Fruit fly (Drosophila melanogaster): Measurements from ENCODE around the gene CG11050.

CG11050 gene

DNA sequence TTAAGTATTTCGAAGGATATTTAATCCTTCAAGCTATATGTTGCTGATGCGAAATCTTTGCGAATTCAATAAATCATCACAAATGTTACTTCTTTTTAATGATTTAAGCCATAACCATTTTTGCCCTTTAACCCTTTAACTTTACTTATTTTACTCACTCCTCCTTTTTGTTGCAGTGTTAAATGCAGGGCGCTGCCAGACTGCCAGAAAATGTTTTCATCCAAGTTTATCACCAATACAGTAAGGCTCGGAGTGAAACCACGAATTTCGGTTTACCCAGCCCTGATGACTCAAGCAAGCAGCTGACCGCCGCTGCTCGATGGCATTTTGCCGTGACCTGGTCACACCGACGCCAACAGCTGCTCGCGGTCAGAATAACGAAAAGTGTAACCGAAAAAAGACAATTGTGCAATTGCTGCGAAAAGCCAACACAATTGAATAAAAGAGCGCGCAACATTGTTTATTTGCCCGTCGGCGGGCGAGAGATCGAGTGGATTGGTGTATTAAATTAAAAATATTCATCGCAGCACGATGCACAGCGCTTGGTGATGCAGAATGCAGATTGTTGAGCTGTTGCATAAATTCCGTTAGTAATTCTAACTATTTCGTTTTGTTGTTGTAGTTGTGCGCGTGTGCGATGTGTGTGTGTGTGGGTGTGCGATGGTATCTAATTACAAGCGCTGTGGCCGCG lies at the start of gene CG11050 (continued):
- TF ChIP-seq chinmo (GFP tag; IDR thresholded peaks at IDR 0.05; ENCODE audit: partially characterized antibody), result peak; percentile 73; the same call in 1 of the 4 replicates
- peak; percentile 30 for TF ChIP-seq ab (GFP tag; optimal IDR thresholded peaks at IDR 0.05)
- TF ChIP-seq insv (GFP tag; optimal IDR thresholded peaks at IDR 0.05), result peak in 1 of 2 experiments; percentile 37
- TF ChIP-seq CG3995 (GFP tag; optimal IDR thresholded peaks at IDR 0.05), result peak; percentile 21
- peak; percentile 92 for TF ChIP-seq zen (tag; optimal IDR thresholded peaks at IDR 0.05)
- peak; percentile 71 for TF ChIP-seq Blimp-1 (GFP tag; optimal IDR thresholded peaks at IDR 0.05)
- TF ChIP-seq bbx (GFP tag; IDR thresholded peaks at IDR 0.05; ENCODE audit: partially characterized antibody), result peak; percentile 63; the same call in 1 of the 2 replicates
- TF ChIP-seq CrebB (tag; optimal IDR thresholded peaks at IDR 0.05), result peak; percentile 64
- no peak for TF ChIP-seq ap (GFP tag; IDR thresholded peaks at IDR 0.05)
- TF ChIP-seq bsh (GFP tag; optimal IDR thresholded peaks at IDR 0.05), result peak; percentile 0 to 75
- peak; percentile 59 for TF ChIP-seq crc (GFP tag; optimal IDR thresholded peaks at IDR 0.05)
- peak; percentile 67 for TF ChIP-seq ttk (GFP tag; IDR thresholded peaks at IDR 0.05)
- peak; percentile 54; the same call in 1 of the 2 replicates for TF ChIP-seq Adf1 (GFP tag; IDR thresholded peaks at IDR 0.05)
- no peak for TF ChIP-seq corto (GFP tag; optimal IDR thresholded peaks at IDR 0.05)
- no peak for TF ChIP-seq grn (GFP tag; optimal IDR thresholded peaks at IDR 0.05)
- no peak for TF ChIP-seq pros (GFP tag; optimal IDR thresholded peaks at IDR 0.05)
- peak; percentile 1 for TF ChIP-seq CG6854 (GFP tag; optimal IDR thresholded peaks at IDR 0.05)
- TF ChIP-seq Dek (tag; optimal IDR thresholded peaks at IDR 0.05), result peak; percentile 85
- peak; percentile 79 for TF ChIP-seq CG14441 (GFP tag; IDR thresholded peaks at IDR 0.05)
- TF ChIP-seq Bteb2 (GFP tag; optimal IDR thresholded peaks at IDR 0.05), result peak; percentile 84
- peak; percentile 61 for TF ChIP-seq ATbp (GFP tag; optimal IDR thresholded peaks at IDR 0.05)
- TF ChIP-seq run (tag; optimal IDR thresholded peaks at IDR 0.05), result peak; percentile 33
- peak; percentile 79 for TF ChIP-seq disco-r (GFP tag; optimal IDR thresholded peaks at IDR 0.05)
- no peak for TF ChIP-seq lbe (GFP tag; optimal IDR thresholded peaks at IDR 0.05)
- peak; percentile 74 for TF ChIP-seq emc (GFP tag; optimal IDR thresholded peaks at IDR 0.05)
- TF ChIP-seq Max (GFP tag; optimal IDR thresholded peaks at IDR 0.05), result peak; percentile 83
- no peak for TF ChIP-seq h (optimal IDR thresholded peaks at IDR 0.05)
- TF ChIP-seq kah (GFP tag; optimal IDR thresholded peaks at IDR 0.05), result no peak
- peak; percentile 7 for TF ChIP-seq cato (GFP tag; optimal IDR thresholded peaks at IDR 0.05; ENCODE audit: borderline replicate concordance)
- TF ChIP-seq Nf-YA (GFP tag; IDR thresholded peaks at IDR 0.05), result peak; percentile 44; the same call in 1 of the 2 replicates
- TF ChIP-seq Gug (GFP tag; IDR thresholded peaks at IDR 0.05), result peak; percentile 69; the same call in 3 of the 4 replicates
- TF ChIP-seq jumu (GFP tag; optimal IDR thresholded peaks at IDR 0.05), result peak; percentile 80
- TF ChIP-seq CG8359 (GFP tag; optimal IDR thresholded peaks at IDR 0.05; ENCODE audit: borderline replicate concordance), result no peak
- peak; percentile 67 for TF ChIP-seq da (GFP tag; optimal IDR thresholded peaks at IDR 0.05)
- TF ChIP-seq CG31441 (GFP tag; IDR thresholded peaks at IDR 0.05), result peak; percentile 72
- peak; percentile 60 for TF ChIP-seq CG18011 (GFP tag; optimal IDR thresholded peaks at IDR 0.05)
- TF ChIP-seq Eip74EF (GFP tag; optimal IDR thresholded peaks at IDR 0.05), result peak in 1 of 2 experiments; percentile 65
- TF ChIP-seq CG15011 (GFP tag; optimal IDR thresholded peaks at IDR 0.05), result no peak
- peak; percentile 58 for TF ChIP-seq YL-1 (GFP tag; optimal IDR thresholded peaks at IDR 0.05)
- peak; percentile 73 for TF ChIP-seq CG1647 (GFP tag; optimal IDR thresholded peaks at IDR 0.05)
- TF ChIP-seq Sry-δ (GFP tag; optimal IDR thresholded peaks at IDR 0.05), result peak; percentile 73
- peak; percentile 84 for TF ChIP-seq HLH54F (GFP tag; optimal IDR thresholded peaks at IDR 0.05)
- no peak for TF ChIP-seq CG10431 (GFP tag; optimal IDR thresholded peaks at IDR 0.05)
- TF ChIP-seq Atf6 (GFP tag; IDR thresholded peaks at IDR 0.05), result peak; percentile 82
- TF ChIP-seq D19A (tag; optimal IDR thresholded peaks at IDR 0.05), result peak; percentile 60
- TF ChIP-seq NC2α (GFP tag; optimal IDR thresholded peaks at IDR 0.05), result peak; percentile 56
- peak; percentile 88 for TF ChIP-seq Dad (GFP tag; optimal IDR thresholded peaks at IDR 0.05)
- peak; percentile 43; the same call in 1 of the 3 replicates for TF ChIP-seq H15 (GFP tag; IDR thresholded peaks at IDR 0.05)
- peak; percentile 85 for TF ChIP-seq chn (GFP tag; optimal IDR thresholded peaks at IDR 0.05)

All from whole organism, embryonic.